Fruit fly (Drosophila melanogaster) whole organism, wandering third instar larva: ENCODE results near the gene CG46303.

Experiments used
- Abd-B ChIP-seq: fragments of >200 bp; optimal IDR thresholded peaks from 2 replicates; lab custom pipeline; 2017; ENCODE audit warnings: missing biosample characterization, missing genetic modification characterization
- CG32264 ChIP-seq: fragments of 200-800 bp; sonication (Bioruptor generic); optimal IDR thresholded peaks from 2 replicates; lab custom pipeline; 2016; ENCODE audit warnings: missing biosample characterization, missing genetic modification characterization
- CG9705 ChIP-seq: fragments of 200-800 bp; sonication (Bioruptor generic); optimal IDR thresholded peaks from 2 replicates; lab custom pipeline; 2018; ENCODE audit warnings: missing biosample characterization, mild to moderate bottlenecking, missing genetic modification characterization
- CrebA ChIP-seq: fragments of 200-800 bp; sonication (Bioruptor generic); optimal IDR thresholded peaks from 2 replicates; lab custom pipeline; 2016; ENCODE audit warnings: missing biosample characterization, mild to moderate bottlenecking, missing genetic modification characterization, borderline replicate concordance
- Dfd ChIP-seq: fragments of >200 bp; optimal IDR thresholded peaks from 2 replicates; lab custom pipeline; 2017; ENCODE audit warnings: missing biosample characterization, missing genetic modification characterization
- Dif ChIP-seq: fragments of 200-275, 200-300 bp; sonication (Bioruptor generic); optimal IDR thresholded peaks from 2 replicates; lab custom pipeline; 2018; ENCODE audit warnings: missing biosample characterization, missing genetic modification characterization; ENCODE audit not compliant: partially characterized antibody
- GATAd ChIP-seq: sonication (Bioruptor generic); optimal IDR thresholded peaks from 2 replicates; lab custom pipeline; 2016; ENCODE audit warnings: missing biosample characterization, missing genetic modification characterization
- Hnf4 ChIP-seq: fragments of 200-800 bp; sonication (Bioruptor generic); optimal IDR thresholded peaks from 2 replicates; lab custom pipeline; 2016; ENCODE audit warnings: missing biosample characterization, mild to moderate bottlenecking, missing genetic modification characterization
- Hr78 ChIP-seq: fragments of >200 bp; optimal IDR thresholded peaks from 2 replicates; lab custom pipeline; 2017; ENCODE audit warnings: missing biosample characterization, missing genetic modification characterization
- Hr83 ChIP-seq: fragments of 200-300 bp; sonication (Bioruptor generic); optimal IDR thresholded peaks from 2 replicates; lab custom pipeline; 2016; ENCODE audit warnings: missing biosample characterization, mild to moderate bottlenecking, missing genetic modification characterization, moderate library complexity; ENCODE audit not compliant: poor library complexity, severe bottlenecking
- Jra ChIP-seq: sonication (Bioruptor generic); optimal IDR thresholded peaks from 2 replicates; lab custom pipeline; 2016; ENCODE audit warnings: missing biosample characterization, missing genetic modification characterization
- Myc ChIP-seq: fragments of >200 bp; optimal IDR thresholded peaks from 2 replicates; lab custom pipeline; 2017
- OdsH ChIP-seq: fragments of 200-800 bp; sonication (Bioruptor generic); optimal IDR thresholded peaks from 2 replicates; lab custom pipeline; 2016; ENCODE audit warnings: missing biosample characterization, mild to moderate bottlenecking, missing genetic modification characterization
- Rel ChIP-seq, 2 experiments: fragments of 200-800 bp; sonication (Bioruptor generic) in 1 of 2; optimal IDR thresholded peaks; 2 replicates in 1 of 2; 3 replicates in 1 of 2; lab custom pipeline; 2016 to 2019; ENCODE audit warnings: mild to moderate bottlenecking in 2 of 2, missing biosample characterization in 2 of 2, missing genetic modification characterization in 2 of 2, moderate library complexity in 1 of 2
- Sp1 ChIP-seq: fragments of 200-800 bp; sonication (Bioruptor generic); optimal IDR thresholded peaks from 3 replicates; lab custom pipeline; 2019; ENCODE audit warnings: missing biosample characterization, mild to moderate bottlenecking, missing genetic modification characterization, moderate library complexity
- Vsx2 ChIP-seq: fragments of 200-300, 225-300 bp; sonication (Bioruptor generic); optimal IDR thresholded peaks from 2 replicates; lab custom pipeline; 2018; ENCODE audit warnings: missing biosample characterization, missing genetic modification characterization; ENCODE audit not compliant: partially characterized antibody
- br ChIP-seq: fragments of 200-800 bp; sonication (Bioruptor generic); optimal IDR thresholded peaks from 2 replicates; lab custom pipeline; 2016; ENCODE audit warnings: missing biosample characterization, missing genetic modification characterization
- brk ChIP-seq: fragments of 200-800 bp; sonication (Bioruptor generic); optimal IDR thresholded peaks from 2 replicates; lab custom pipeline; 2016; ENCODE audit warnings: missing biosample characterization, mild to moderate bottlenecking, missing genetic modification characterization
- dmrt93B ChIP-seq: fragments of 200-800 bp; sonication (Bioruptor generic); optimal IDR thresholded peaks from 2 replicates; lab custom pipeline; 2018; ENCODE audit warnings: missing biosample characterization, mild to moderate bottlenecking, missing genetic modification characterization
- dsf ChIP-seq: sonication (Bioruptor generic); optimal IDR thresholded peaks from 2 replicates; lab custom pipeline; 2016; ENCODE audit warnings: missing biosample characterization, missing genetic modification characterization, borderline replicate concordance
- ey ChIP-seq: fragments of 200-800 bp; sonication (Bioruptor generic); optimal IDR thresholded peaks from 2 replicates; lab custom pipeline; 2016; ENCODE audit warnings: missing biosample characterization, missing genetic modification characterization
- foxo ChIP-seq, 2 experiments: fragments of 200-800 bp; sonication (Bioruptor generic); optimal IDR thresholded peaks; 2 replicates in 1 of 2; 3 replicates in 1 of 2; lab custom pipeline; 2016 to 2017; ENCODE audit warnings: missing biosample characterization in 2 of 2, missing genetic modification characterization in 2 of 2
- fru ChIP-seq: fragments of 200-800 bp; sonication (Bioruptor generic); optimal IDR thresholded peaks from 3 replicates; lab custom pipeline; 2016; ENCODE audit warnings: missing biosample characterization, mild to moderate bottlenecking, missing genetic modification characterization
- h ChIP-seq: fragments of 200-800 bp; sonication (Bioruptor generic); optimal IDR thresholded peaks from 3 replicates; lab custom pipeline; 2016; ENCODE audit warnings: missing biosample characterization, mild to moderate bottlenecking, missing genetic modification characterization
- jim ChIP-seq: fragments of 175-275, 200-325 bp; sonication (Bioruptor generic); optimal IDR thresholded peaks from 2 replicates; lab custom pipeline; 2016; ENCODE audit warnings: missing biosample characterization, mild to moderate bottlenecking, missing genetic modification characterization
- pan ChIP-seq: fragments of >200 bp; optimal IDR thresholded peaks from 2 replicates; lab custom pipeline; 2017
- psq ChIP-seq: fragments of 200-800 bp; sonication (Bioruptor generic); optimal IDR thresholded peaks from 3 replicates; lab custom pipeline; 2017; ENCODE audit warnings: missing biosample characterization, mild to moderate bottlenecking, missing genetic modification characterization, moderate library complexity
- rgr ChIP-seq: fragments of 200-800 bp; sonication (Bioruptor generic); optimal IDR thresholded peaks from 3 replicates; lab custom pipeline; 2016; ENCODE audit warnings: missing biosample characterization, mild to moderate bottlenecking, missing genetic modification characterization
- sage ChIP-seq: fragments of 200-800 bp; sonication (Bioruptor generic); optimal IDR thresholded peaks from 2 replicates; lab custom pipeline; 2016; ENCODE audit warnings: missing biosample characterization, mild to moderate bottlenecking, missing genetic modification characterization
- tai ChIP-seq: sonication (Bioruptor generic); optimal IDR thresholded peaks from 2 replicates; lab custom pipeline; 2016; ENCODE audit warnings: missing biosample characterization, missing genetic modification characterization
- usp ChIP-seq: fragments of >200 bp; optimal IDR thresholded peaks from 2 replicates; lab custom pipeline; 2017; ENCODE audit warnings: missing biosample characterization, missing genetic modification characterization
- woc ChIP-seq: sonication (Bioruptor generic); optimal IDR thresholded peaks from 2 replicates; lab custom pipeline; 2016; ENCODE audit warnings: missing biosample characterization, mild to moderate bottlenecking, missing genetic modification characterization

The CG46303 gene

DNA sequence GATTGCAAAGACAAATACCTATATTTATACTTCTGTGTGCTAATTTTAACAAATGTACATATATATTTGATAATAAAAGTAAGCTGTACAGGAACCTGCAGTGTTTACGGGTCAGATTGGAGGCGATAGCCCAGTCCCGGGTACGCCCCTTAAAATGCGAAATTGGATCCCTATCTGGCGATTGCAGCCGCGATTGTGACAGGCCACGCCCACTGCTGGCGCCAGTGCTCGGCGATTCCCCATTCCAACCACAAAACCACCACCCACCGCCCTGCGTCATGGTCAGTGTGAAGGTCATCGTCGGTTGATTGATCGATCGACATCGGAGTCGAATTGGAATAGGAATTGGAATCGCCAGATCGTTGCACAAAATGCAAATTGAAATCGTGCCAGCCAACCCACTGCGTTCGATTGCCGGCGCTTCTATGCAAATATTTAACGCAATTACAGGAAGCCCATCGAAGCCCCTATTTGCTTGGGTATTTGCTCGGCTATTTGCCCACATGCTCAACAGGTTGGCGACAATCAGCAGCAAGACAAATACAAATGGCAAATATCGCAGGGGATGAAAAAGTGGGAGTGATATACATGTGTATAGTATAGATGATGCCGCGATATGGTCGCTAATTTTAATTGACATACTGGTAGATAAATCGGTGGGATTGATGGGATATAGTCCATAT, 17.1 kb downstream of the CG46303 start:
- no peak for TF ChIP-seq jim
- no peak for TF ChIP-seq foxo (GFP tag; optimal IDR thresholded peaks at IDR 0.05; lab: Kevin White, UChicago)
- TF ChIP-seq Rel (GFP tag; optimal IDR thresholded peaks at IDR 0.05; lab: Kevin White, UChicago) = no peak
- TF ChIP-seq Rel (tag; optimal IDR thresholded peaks at IDR 0.05; lab: Kevin White, UChicago) = peak; percentile 72
- no peak for TF ChIP-seq woc (GFP tag; lab: Kevin White, UChicago)
- peak; percentile 42 for TF ChIP-seq Hr83 (GFP tag; lab: Kevin White, UChicago)

DNA sequence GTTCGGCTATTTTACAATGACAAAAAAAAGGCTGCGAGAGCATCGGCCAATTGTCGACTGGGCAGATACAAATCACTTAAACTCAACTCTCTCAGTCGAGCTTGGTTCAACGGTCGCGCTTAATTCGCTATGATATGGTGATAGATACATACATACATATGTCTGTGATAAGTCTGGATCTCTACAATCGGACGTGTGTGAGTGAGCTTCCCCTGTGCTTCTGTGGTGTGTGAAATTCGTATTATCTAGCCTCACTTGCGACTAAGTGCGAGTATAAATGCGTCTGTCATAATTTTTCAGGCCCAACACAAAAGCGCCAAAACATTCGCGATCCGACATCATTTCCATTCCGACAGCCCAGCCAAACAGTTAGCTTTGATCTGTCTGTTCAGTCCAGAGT, 19.1 kb downstream of the CG46303 start, which contains the start of gene CG1213:
Gene CG1213 (plus strand): TSS at position 301 of the 400 bp plus-strand sequence.
- TF ChIP-seq ey (no peak), br (GFP tag; lab: Kevin White, UChicago) (no peak), Hr83 (GFP tag; lab: Kevin White, UChicago) (no peak), GATAd (GFP tag; lab: Kevin White, UChicago) (no peak), Myc (no peak), Hr78 (GFP tag; lab: Kevin White, UChicago) (no peak), fru (no peak), Sp1 (GFP tag; lab: Kevin White, UChicago) (no peak), rgr (GFP tag; lab: Kevin White, UChicago) (no peak), Jra (no peak), Rel (GFP tag; optimal IDR thresholded peaks at IDR 0.05; lab: Kevin White, UChicago) (no peak), Rel (tag; optimal IDR thresholded peaks at IDR 0.05; lab: Kevin White, UChicago) (no peak), sage (GFP tag; lab: Kevin White, UChicago) (no peak), jim (no peak), brk (no peak), CG32264 (no peak), usp (GFP tag; lab: Kevin White, UChicago) (no peak), pan (lab: Kevin White, UChicago) (no peak), tai (GFP tag; lab: Kevin White, UChicago) (no peak), foxo (GFP tag; optimal IDR thresholded peaks at IDR 0.05; lab: Kevin White, UChicago) (no peak)
- TF ChIP-seq, all 38 proteins: peak for 0

DNA sequence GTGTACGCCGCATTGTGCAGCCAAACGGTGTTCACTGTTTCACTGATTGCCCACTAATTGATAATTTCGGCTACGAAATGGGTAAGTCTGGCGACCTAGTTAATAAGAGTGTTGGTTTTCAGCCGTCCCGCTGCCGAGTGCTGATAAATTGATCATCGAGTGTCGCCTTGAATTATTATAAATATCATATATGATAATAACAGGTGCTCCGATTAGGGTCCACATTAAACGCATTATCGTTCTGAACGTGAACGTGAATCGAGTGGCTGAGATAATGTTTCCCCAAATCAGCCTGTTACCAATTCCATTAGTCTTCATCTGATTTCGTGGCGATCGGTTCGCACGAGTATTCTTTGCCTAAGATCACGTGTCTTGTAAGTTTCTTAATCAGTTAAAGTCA, 19.5 kb downstream of the CG46303 start:
- TF ChIP-seq h (GFP tag; lab: Kevin White, UChicago) (peak; percentile 6), woc (GFP tag; lab: Kevin White, UChicago) (no peak)

DNA sequence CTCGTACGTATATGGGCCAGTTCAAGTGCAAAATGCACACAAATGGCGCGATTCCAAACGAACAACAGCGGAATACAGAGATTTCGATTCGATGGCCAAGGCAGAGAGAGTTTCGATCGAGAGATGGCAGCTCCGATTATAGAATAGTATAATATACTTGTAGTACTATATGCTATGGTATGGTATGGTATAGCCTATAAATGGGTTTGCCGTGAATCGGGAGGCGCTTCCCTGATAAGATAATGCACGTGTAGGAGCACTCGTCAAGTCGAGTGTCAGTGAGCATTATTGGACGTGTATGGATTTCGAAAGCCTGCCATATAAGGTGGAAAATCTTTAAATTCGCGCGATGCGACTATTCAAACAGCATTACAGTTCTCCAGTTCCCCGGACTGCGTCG, 21.7 kb downstream of the CG46303 start:
- TF ChIP-seq CG32264 (no peak), Rel (GFP tag; optimal IDR thresholded peaks at IDR 0.05; lab: Kevin White, UChicago) (no peak), Rel (tag; optimal IDR thresholded peaks at IDR 0.05; lab: Kevin White, UChicago) (no peak), Hr78 (GFP tag; lab: Kevin White, UChicago) (no peak), Dif (no peak), CG9705 (GFP tag; lab: Kevin White, UChicago) (no peak), Hnf4 (no peak), brk (no peak), psq (GFP tag; lab: Kevin White, UChicago) (no peak), ey (no peak), dmrt93B (GFP tag; lab: Kevin White, UChicago) (no peak), OdsH (no peak), Abd-B (GFP tag; lab: Kevin White, UChicago) (no peak), Dfd (no peak), dsf (GFP tag; lab: Kevin White, UChicago) (no peak), sage (GFP tag; lab: Kevin White, UChicago) (no peak), CrebA (GFP tag; lab: Kevin White, UChicago) (no peak), Vsx2 (no peak), fru (no peak)
- TF ChIP-seq, all 38 proteins: peak for 0
